Fruit fly (Drosophila melanogaster): ENCODE results near the gene psd.

The psd gene

dm6 chr2L:5980862-5981432, 16.2 kb upstream of the psd start, which contains the start of gene chic (continued):
- no peak for TF ChIP-seq Usf (GFP tag; optimal IDR thresholded peaks at IDR 0.05)
- no peak for TF ChIP-seq YL-1 (GFP tag; optimal IDR thresholded peaks at IDR 0.05)
- TF ChIP-seq shn (GFP tag; optimal IDR thresholded peaks at IDR 0.05), result no peak
- no peak for TF ChIP-seq CG31441 (GFP tag; IDR thresholded peaks at IDR 0.05)
- TF ChIP-seq CG12071 (GFP tag; optimal IDR thresholded peaks at IDR 0.05), result peak; percentile 23
- no peak for TF ChIP-seq sob (GFP tag; IDR thresholded peaks at IDR 0.05)
- TF ChIP-seq gsb (GFP tag; IDR thresholded peaks at IDR 0.05), result no peak
- TF ChIP-seq exex (tag; optimal IDR thresholded peaks at IDR 0.05), result no peak
- TF ChIP-seq Hr39 (optimal IDR thresholded peaks at IDR 0.05), result no peak
- no peak for TF ChIP-seq sima (GFP tag; optimal IDR thresholded peaks at IDR 0.05)
- TF ChIP-seq Hey (tag; optimal IDR thresholded peaks at IDR 0.05), result no peak
- peak; percentile 64 for TF ChIP-seq sens (GFP tag)
- no peak for TF ChIP-seq CHES-1-like (GFP tag; optimal IDR thresholded peaks at IDR 0.05)
- no peak for TF ChIP-seq NfI (GFP tag; optimal IDR thresholded peaks at IDR 0.05)
- peak; percentile 7 for TF ChIP-seq CG7839 (tag; optimal IDR thresholded peaks at IDR 0.05)
- no peak for TF ChIP-seq Hr78 (GFP tag; optimal IDR thresholded peaks at IDR 0.05)
- TF ChIP-seq slou (GFP tag; optimal IDR thresholded peaks at IDR 0.05), result no peak
- TF ChIP-seq B-H2 (GFP tag; optimal IDR thresholded peaks at IDR 0.05), result no peak
- no peak for TF ChIP-seq CG3407 (GFP tag; optimal IDR thresholded peaks at IDR 0.05)
- TF ChIP-seq Ssrp (tag; optimal IDR thresholded peaks at IDR 0.05), result no peak
- no peak for TF ChIP-seq CG14710 (tag; optimal IDR thresholded peaks at IDR 0.05)
- no peak for TF ChIP-seq Sox102F (GFP tag; optimal IDR thresholded peaks at IDR 0.05)
- no peak for TF ChIP-seq B-H1 (GFP tag; IDR thresholded peaks at IDR 0.05)
- TF ChIP-seq Hmx (GFP tag; optimal IDR thresholded peaks at IDR 0.05), result no peak

dm6 chr2L:5979957-5980861, 15.5 kb upstream of the psd start:
- no peak for TF ChIP-seq ems (GFP tag; optimal IDR thresholded peaks at IDR 0.05)
- TF ChIP-seq CG12104 (GFP tag; optimal IDR thresholded peaks at IDR 0.05), result no peak
- TF ChIP-seq CG12071 (GFP tag; optimal IDR thresholded peaks at IDR 0.05), result peak; percentile 68
- TF ChIP-seq tgo (GFP tag; IDR thresholded peaks at IDR 0.05), result no peak
- no peak for TF ChIP-seq CG7556 (GFP tag; optimal IDR thresholded peaks at IDR 0.05)
- TF ChIP-seq CG12236 (GFP tag; optimal IDR thresholded peaks at IDR 0.05), result no peak
- TF ChIP-seq toy (GFP tag; IDR thresholded peaks at IDR 0.05), result no peak
- TF ChIP-seq klu (GFP tag; IDR thresholded peaks at IDR 0.05), result no peak
- TF ChIP-seq CG15479 (GFP tag; optimal IDR thresholded peaks at IDR 0.05), result peak; percentile 21
- TF ChIP-seq dati (GFP tag; IDR thresholded peaks at IDR 0.05), result no peak
- peak; percentile 85 for TF ChIP-seq nom (GFP tag; optimal IDR thresholded peaks at IDR 0.05)
- TF ChIP-seq CG11560 (tag; IDR thresholded peaks at IDR 0.05), result no peak
- TF ChIP-seq CG5180 (GFP tag; optimal IDR thresholded peaks at IDR 0.05), result peak; percentile 13
- TF ChIP-seq gfzf (GFP tag; optimal IDR thresholded peaks at IDR 0.05), result no peak
- peak; percentile 4 for TF ChIP-seq CG15269 (tag; optimal IDR thresholded peaks at IDR 0.05)
- no peak for TF ChIP-seq CG18476 (GFP tag; optimal IDR thresholded peaks at IDR 0.05)
- peak; percentile 57 for TF ChIP-seq odd (GFP tag; optimal IDR thresholded peaks at IDR 0.05)
- peak; percentile 6 for TF ChIP-seq sqz (GFP tag; optimal IDR thresholded peaks at IDR 0.05)
- no peak for TF ChIP-seq pzg (GFP tag; optimal IDR thresholded peaks at IDR 0.05)
- TF ChIP-seq zen2 (GFP tag; IDR thresholded peaks at IDR 0.05; ENCODE audit: partially characterized antibody), result no peak
- TF ChIP-seq otp (GFP tag; IDR thresholded peaks at IDR 0.05), result no peak
- TF ChIP-seq Hsf (GFP tag; optimal IDR thresholded peaks at IDR 0.05), result no peak
- TF ChIP-seq salm (tag; optimal IDR thresholded peaks at IDR 0.05), result peak; percentile 42
- TF ChIP-seq CG8089 (GFP tag; optimal IDR thresholded peaks at IDR 0.05), result no peak
- TF ChIP-seq CG12769 (tag; optimal IDR thresholded peaks at IDR 0.05), result peak; percentile 23
- TF ChIP-seq tna (GFP tag; IDR thresholded peaks at IDR 0.05; ENCODE audit: partially characterized antibody), result no peak

All from whole organism, embryonic.